Fruit fly (Drosophila melanogaster): ENCODE results near the gene CG4709.

dm6 chr2L:9947265-9947664 lies 6.9 kb upstream of the CG4709 start, which contains the start of gene CG5853:
- no peak for TF ChIP-seq psq (optimal IDR thresholded peaks at IDR 0.05)
- no peak for TF ChIP-seq pan (optimal IDR thresholded peaks at IDR 0.05)
- no peak for TF ChIP-seq CG8478 (optimal IDR thresholded peaks at IDR 0.05)
- TF ChIP-seq EcR (GFP tag; optimal IDR thresholded peaks at IDR 0.05), result no peak
- TF ChIP-seq Dll (optimal IDR thresholded peaks at IDR 0.05), result no peak
- no peak for TF ChIP-seq usp (GFP tag; optimal IDR thresholded peaks at IDR 0.05)

All from whole organism.